Worm (Caenorhabditis elegans): ENCODE results near the gene K05B2.4.

Gene K05B2.4

ce11 chrX:4961681-4962656 is 41.2 kb upstream of the K05B2.4 start:
- TF ChIP-seq egl-5 (tag; optimal IDR thresholded peaks at IDR 0.05), result peak; percentile 95
- TF ChIP-seq ceh-28 (tag; optimal IDR thresholded peaks at IDR 0.05), result peak; percentile 17
- TF ChIP-seq aly-2 (tag; optimal IDR thresholded peaks at IDR 0.05), result no peak
- no peak for TF ChIP-seq ceh-82 (tag; optimal IDR thresholded peaks at IDR 0.05)
- TF ChIP-seq tbx-2 (tag; optimal IDR thresholded peaks at IDR 0.05), result peak; percentile 72
- no peak for TF ChIP-seq mdl-1 (tag; optimal IDR thresholded peaks at IDR 0.05)
- no peak for TF ChIP-seq sea-2 (GFP tag; optimal IDR thresholded peaks at IDR 0.05)
- no peak for TF ChIP-seq elt-1 (tag; optimal IDR thresholded peaks at IDR 0.05)
- no peak for TF ChIP-seq nhr-28 (tag; optimal IDR thresholded peaks at IDR 0.05)
- TF ChIP-seq nhr-23 (tag; optimal IDR thresholded peaks at IDR 0.05), result no peak
- no peak for TF ChIP-seq zag-1 (tag; optimal IDR thresholded peaks at IDR 0.05)
- peak; percentile 60 for TF ChIP-seq jun-1 (tag; optimal IDR thresholded peaks at IDR 0.05)
- TF ChIP-seq lin-39 (tag; optimal IDR thresholded peaks at IDR 0.05), result peak; percentile 95
- no peak for TF ChIP-seq nhr-77 (tag; optimal IDR thresholded peaks at IDR 0.05)
- TF ChIP-seq skn-1 (tag; optimal IDR thresholded peaks at IDR 0.05), result no peak
- no peak for TF ChIP-seq nhr-67 (tag; optimal IDR thresholded peaks at IDR 0.05)
- TF ChIP-seq daf-12 (tag; optimal IDR thresholded peaks at IDR 0.05), result no peak
- no peak for TF ChIP-seq nhr-237 (tag; optimal IDR thresholded peaks at IDR 0.05)
- TF ChIP-seq ztf-11 (tag; optimal IDR thresholded peaks at IDR 0.05), result no peak
- TF ChIP-seq ceh-9 (tag; optimal IDR thresholded peaks at IDR 0.05), result no peak
- peak; percentile 20 for TF ChIP-seq lin-15B (tag; optimal IDR thresholded peaks at IDR 0.05)
- TF ChIP-seq nhr-12 (tag; optimal IDR thresholded peaks at IDR 0.05), result no peak
- peak; percentile 23 for TF ChIP-seq nhr-11 (tag; optimal IDR thresholded peaks at IDR 0.05)
- TF ChIP-seq ztf-4 (tag; optimal IDR thresholded peaks at IDR 0.05), result no peak
- peak; percentile 12 for TF ChIP-seq nhr-25 (tag; optimal IDR thresholded peaks at IDR 0.05)
- TF ChIP-seq fos-1 (tag; optimal IDR thresholded peaks at IDR 0.05), result no peak
- TF ChIP-seq mml-1 (tag; optimal IDR thresholded peaks at IDR 0.05), result no peak
- TF ChIP-seq ZK546.5 (tag; optimal IDR thresholded peaks at IDR 0.05), result no peak
- TF ChIP-seq elt-3 (tag; optimal IDR thresholded peaks at IDR 0.05), result no peak
- TF ChIP-seq ama-1 (optimal IDR thresholded peaks at IDR 0.05), result no peak
- peak; percentile 88 for TF ChIP-seq nfya-1 (tag; optimal IDR thresholded peaks at IDR 0.05; ENCODE audit: insufficient read depth)
- peak; percentile 78 for TF ChIP-seq pha-4 (tag; optimal IDR thresholded peaks at IDR 0.05)
- no peak for TF ChIP-seq ceh-16 (tag; optimal IDR thresholded peaks at IDR 0.05)
- no peak for TF ChIP-seq pqm-1 (tag; optimal IDR thresholded peaks at IDR 0.05)
- TF ChIP-seq hmg-11 (tag; optimal IDR thresholded peaks at IDR 0.05), result peak; percentile 62
- TF ChIP-seq snpc-4 (tag; optimal IDR thresholded peaks at IDR 0.05), result peak; percentile 24
- no peak for TF ChIP-seq nhr-43 (tag; optimal IDR thresholded peaks at IDR 0.05; ENCODE audit: poor library complexity, severe bottlenecking)
- TF ChIP-seq R02D3.7 (tag; optimal IDR thresholded peaks at IDR 0.05), result no peak
- no peak for TF ChIP-seq unc-62 (GFP tag; optimal IDR thresholded peaks at IDR 0.05)
- TF ChIP-seq fkh-10 (GFP tag; optimal IDR thresholded peaks at IDR 0.05), result no peak
- no peak for TF ChIP-seq egl-27 (tag; optimal IDR thresholded peaks at IDR 0.05)
- no peak for TF ChIP-seq lsy-12 (tag; optimal IDR thresholded peaks at IDR 0.05)
- no peak for TF ChIP-seq fkh-2 (tag; optimal IDR thresholded peaks at IDR 0.05)
- TF ChIP-seq nhr-76 (tag; optimal IDR thresholded peaks at IDR 0.05), result no peak
- TF ChIP-seq eor-1 (tag; optimal IDR thresholded peaks at IDR 0.05), result no peak
- no peak for TF ChIP-seq elt-2 (tag; optimal IDR thresholded peaks at IDR 0.05)
- no peak for TF ChIP-seq unc-39 (tag; optimal IDR thresholded peaks at IDR 0.05)

Measured in whole organism, L3 larva.